Worm (Caenorhabditis elegans) whole organism, dauer: Measurements from ENCODE around the gene drh-1.

ENCODE experiments used
- unc-62 ChIP-seq: sonication (generic microtip); optimal IDR thresholded peaks from 2 replicates; lab custom pipeline; 2017; ENCODE audit warnings: missing biosample characterization, missing genetic modification reagents, missing genetic modification characterization

The drh-1 gene

ce11 chrIV:6613296-6613695 is at the start of gene drh-1:
TSS of gene drh-1 (minus strand) at chrIV:6613353.
- TF ChIP-seq unc-62: no peak

ce11 chrIV:6657519-6658031 is 44.4 kb upstream of the drh-1 start, which contains the start of gene C01B10.11:
TSS of gene C01B10.11 (plus strand) at chrIV:6657981.
- no peak for TF ChIP-seq unc-62

DNA sequence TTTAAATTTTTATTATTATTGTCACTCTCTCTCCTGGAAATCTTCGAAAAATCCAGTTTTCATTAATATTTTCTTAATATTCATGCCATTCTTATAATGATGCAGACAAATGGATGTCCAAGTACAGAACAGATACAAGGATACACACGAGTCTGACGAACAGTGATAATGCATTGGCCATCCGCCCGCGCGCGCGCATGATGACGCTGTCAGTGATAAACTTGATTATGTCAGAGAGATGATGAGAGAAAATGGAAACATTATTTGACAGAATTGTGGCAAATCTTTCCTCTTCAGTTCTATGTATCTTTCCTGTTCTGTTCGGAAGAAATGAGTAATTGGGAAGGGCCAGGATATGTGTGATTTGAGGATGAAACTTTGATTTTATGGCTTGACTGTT is 42.6 kb upstream of the drh-1 start:
- no peak for TF ChIP-seq unc-62

DNA sequence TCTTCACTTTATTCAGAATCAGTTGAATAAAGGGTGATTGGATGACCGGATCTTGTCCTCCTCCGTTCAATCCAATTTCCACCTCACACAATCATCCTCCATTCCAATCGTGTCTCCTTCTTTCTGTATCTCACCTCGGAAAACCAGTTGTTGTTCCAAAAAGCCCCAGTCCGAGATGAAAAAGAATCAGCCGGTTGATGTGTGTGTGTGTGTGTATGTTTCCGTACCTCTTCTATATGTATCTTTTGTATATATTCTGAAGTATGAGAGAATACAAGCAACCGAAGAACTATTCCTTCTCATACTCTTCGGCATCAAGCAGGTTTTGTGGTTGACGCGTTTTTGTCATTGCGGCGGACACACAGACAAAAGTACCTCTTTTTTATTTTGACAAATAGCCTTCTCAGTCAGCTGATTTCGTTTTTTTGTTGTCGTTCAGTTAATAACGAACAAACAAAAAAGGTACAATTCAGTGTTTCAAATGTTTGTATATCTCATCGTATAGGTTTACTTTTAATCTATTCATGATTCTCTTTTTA is 40.6 kb upstream of the drh-1 start:
- TF ChIP-seq unc-62: no peak

DNA sequence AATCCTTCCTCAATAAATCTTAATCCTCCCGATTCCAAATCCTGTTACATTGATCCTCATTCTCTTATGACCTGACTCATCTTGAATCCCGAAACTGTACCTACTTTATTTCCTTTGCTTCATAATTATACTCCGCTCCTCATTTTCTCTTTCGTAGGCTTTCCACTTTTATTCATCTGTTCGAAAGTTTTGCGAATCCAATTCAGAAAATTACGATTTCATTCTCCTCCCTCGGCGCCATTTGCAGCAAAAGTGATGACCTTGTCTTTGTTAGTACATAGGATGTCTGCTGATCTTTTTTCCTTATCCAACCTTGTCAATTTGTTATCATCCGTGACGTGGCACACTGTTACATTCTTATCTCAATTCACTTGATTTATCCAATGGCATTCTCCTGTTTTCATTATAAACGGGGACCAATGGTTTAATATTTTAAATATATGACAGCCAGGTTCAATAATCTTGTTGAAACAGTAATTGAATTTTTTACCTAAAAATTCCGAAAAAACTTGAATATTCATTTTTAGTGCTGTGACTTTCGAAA is 39.4 kb upstream of the drh-1 start:
- no peak for TF ChIP-seq unc-62

DNA sequence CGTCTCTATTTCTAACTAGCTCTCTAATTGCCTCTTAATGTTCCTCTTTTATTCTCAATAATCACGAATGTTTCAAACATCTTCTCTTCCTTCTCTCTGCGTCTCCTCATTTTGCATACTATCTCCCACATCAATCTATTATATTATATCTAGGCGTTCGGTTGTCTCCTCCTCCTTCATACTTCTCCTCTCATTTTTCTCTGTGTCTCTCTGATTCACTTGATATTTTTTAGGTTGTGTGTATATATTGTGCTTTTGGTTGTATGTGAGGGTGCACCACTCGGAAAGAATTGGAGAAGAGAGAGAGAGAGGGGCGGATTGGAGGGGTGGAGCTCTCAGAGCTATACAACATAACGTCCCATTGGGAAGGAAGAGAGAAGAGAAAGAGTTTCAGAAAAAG is 35.5 kb upstream of the drh-1 start:
- TF ChIP-seq unc-62: no peak

- TF ChIP-seq unc-62: no peak
Observed at ce11 chrIV:6646905-6647304, 33.8 kb upstream of the drh-1 start.

ce11 chrIV:6645867-6646655 is 32.9 kb upstream of the drh-1 start, which contains the start of gene hil-7:
TSS of gene hil-7 (plus strand) at chrIV:6646312.
- no peak for TF ChIP-seq unc-62

- TF ChIP-seq unc-62: no peak
Observed at ce11 chrIV:6639880-6640279, 26.7 kb upstream of the drh-1 start, which contains the start of gene C01B10.6. TSS of gene C01B10.6 (plus strand) at chrIV:6640180.

- TF ChIP-seq unc-62: no peak
Observed at ce11 chrIV:6638256-6638655, 25.1 kb upstream of the drh-1 start, which contains the start of gene C01B10.7. TSS of gene C01B10.7 (plus strand) at chrIV:6638556.

DNA sequence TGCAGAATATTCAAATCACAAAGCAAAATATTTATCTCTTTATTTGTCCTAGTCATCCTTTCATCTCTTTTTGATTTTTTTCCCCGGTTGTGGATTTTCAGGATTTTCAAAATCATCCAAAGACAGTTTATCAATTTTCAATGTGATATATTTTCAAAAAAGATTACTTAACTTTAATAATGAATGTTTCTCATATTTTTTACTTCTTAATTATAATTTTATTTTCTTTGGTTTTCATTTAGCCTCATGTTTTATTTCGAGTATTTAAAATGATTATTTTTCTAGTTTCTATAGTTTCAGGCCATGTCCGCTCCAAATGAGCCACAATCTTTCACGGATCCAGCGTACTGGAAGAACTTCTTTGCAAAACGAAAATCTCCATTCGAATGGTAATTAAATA is 21.6 kb upstream of the drh-1 start, which contains the start of gene metl-13:
TSS of gene metl-13 (plus strand) at position 301 of the 400 bp plus-strand sequence.
- no peak for TF ChIP-seq unc-62

DNA sequence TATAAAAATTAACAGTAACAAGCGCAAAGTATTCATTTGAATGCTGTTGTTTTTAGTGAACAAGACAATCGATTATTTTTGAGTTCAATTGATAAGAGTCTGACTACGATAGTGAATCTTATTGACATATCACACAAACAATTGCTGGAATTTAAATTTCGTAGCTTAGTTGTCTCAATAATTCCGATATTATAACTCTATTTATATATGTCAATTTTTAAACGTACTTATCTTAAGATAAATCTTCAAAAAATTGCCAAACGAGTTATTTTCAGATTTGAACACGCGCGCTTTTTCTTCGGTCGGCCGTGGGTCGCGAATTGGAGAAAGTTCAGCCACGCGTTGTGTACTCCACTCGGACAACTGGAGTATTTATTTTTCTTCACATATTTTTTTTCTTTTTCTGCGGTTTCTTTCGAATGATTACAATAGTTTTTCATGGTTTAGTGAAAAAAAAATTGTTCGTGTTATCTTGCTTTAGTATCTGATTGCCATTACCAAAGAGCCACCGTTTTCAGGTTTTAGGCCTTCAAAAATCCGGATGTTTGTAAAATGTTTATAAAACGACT is 18.6 kb upstream of the drh-1 start, which contains the start of the genes cest-5.1 and C01B10.9:
TSS of gene cest-5.1 (minus strand) at position 51 of the 569 bp plus-strand sequence.
TSS of gene C01B10.9 (plus strand) at position 519 of the 569 bp plus-strand sequence.
- no peak for TF ChIP-seq unc-62

- no peak for TF ChIP-seq unc-62
Observed at ce11 chrIV:6627798-6628197, 14.6 kb upstream of the drh-1 start, which contains the start of gene cest-5.2. TSS of gene cest-5.2 (minus strand) at chrIV:6627925.

- TF ChIP-seq unc-62: no peak
Observed at ce11 chrIV:6623390-6623789, 10.2 kb upstream of the drh-1 start, which contains the start of gene C01B10.44. TSS of gene C01B10.44 (plus strand) at chrIV:6623690.

DNA sequence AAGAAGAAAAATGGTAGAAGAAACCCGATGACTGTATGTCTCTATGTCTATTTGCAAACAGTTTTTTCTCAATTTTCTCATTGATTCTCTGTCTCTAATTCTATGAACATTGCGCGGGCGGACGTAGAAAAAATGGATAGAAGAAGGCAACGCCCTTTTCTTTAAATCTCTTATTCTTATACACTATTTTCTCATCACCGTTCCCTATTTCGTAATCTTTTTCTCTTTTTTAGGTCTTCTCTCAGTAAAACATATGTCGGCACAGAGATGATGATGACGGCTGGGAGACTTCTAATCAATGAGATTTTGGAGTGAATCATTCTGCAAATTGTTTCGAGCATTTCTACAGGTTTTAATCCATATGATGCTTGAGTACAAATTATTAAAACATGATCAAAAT is 9.0 kb upstream of the drh-1 start:
- TF ChIP-seq unc-62: no peak

DNA sequence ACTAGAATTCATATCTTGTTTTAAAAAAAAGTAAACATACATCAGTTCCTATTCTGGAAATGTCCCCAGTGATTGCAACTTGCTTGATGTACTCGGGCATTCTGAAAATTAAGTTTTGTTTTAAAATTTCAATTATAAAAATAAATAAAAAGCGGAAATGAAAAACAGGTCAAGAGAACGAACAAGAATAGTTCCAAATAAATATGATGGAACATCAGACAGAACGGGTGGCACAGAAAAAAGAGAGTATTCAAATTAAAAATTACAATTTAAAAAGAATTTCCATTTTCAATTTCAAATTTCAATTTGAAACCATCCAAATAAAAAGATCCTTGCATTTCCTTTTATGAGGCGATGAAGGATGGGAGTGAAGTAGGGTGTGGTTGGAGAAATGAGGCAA is 8.1 kb upstream of the drh-1 start, which contains the start of gene C01B10.3:
TSS of gene C01B10.3 (minus strand) at position 101 of the 400 bp plus-strand sequence.
- TF ChIP-seq unc-62: no peak

DNA sequence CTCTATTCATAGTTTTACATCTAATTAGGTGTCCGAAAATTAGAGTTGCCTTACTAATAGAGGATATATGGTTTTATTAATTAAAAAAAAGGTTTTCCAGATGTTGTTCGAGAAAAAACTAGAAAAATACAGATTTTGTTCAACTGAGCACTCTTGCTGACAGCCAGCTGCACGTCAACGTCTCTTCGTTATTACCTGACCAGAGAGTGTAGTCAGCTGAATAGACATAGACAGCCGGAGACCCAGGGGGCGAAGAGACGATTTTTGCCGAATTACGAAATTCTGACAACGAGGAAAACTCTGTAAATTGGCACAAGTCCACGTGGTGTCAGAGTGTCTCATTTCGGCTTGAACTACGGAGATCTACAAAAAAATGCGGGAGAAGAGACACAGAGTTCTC is 5.5 kb upstream of the drh-1 start:
- no peak for TF ChIP-seq unc-62
